Worm (Caenorhabditis elegans) whole organism, midembryonic: ENCODE results near the gene Y110A2AL.1.

Experiments
- T22C8.4 ChIP-seq: fragments of 200-800 bp; sonication (Bioruptor generic); IDR thresholded peaks from 2 replicates; pipeline ENCODE4 v1.3.6; 2022; ENCODE audit warnings: missing genetic modification characterization, missing compliant biosample characterization
- cog-1 ChIP-seq: sonication (generic microtip); optimal IDR thresholded peaks from 2 replicates; lab custom pipeline; 2016; ENCODE audit warnings: missing genetic modification characterization, missing compliant biosample characterization
- flt-1 ChIP-seq: fragments of 200-800 bp; sonication (Bioruptor generic); IDR thresholded peaks from 2 replicates; pipeline ENCODE4 v1.3.6; 2022; ENCODE audit warnings: missing genetic modification characterization, missing compliant biosample characterization
- klf-2 ChIP-seq: fragments of 200-800 bp; sonication (Bioruptor generic); conservative IDR thresholded peaks from 2 replicates; pipeline ENCODE4 v1.3.6; 2022; ENCODE audit warnings: missing genetic modification reagents, missing genetic modification characterization, missing compliant biosample characterization
- med-1 ChIP-seq: sonication (generic microtip); optimal IDR thresholded peaks from 2 replicates; lab custom pipeline; 2017; ENCODE audit warnings: missing genetic modification characterization, mild to moderate bottlenecking, missing compliant biosample characterization, antibody characterized with exemption, missing genetic modification reagents; ENCODE audit not compliant: insufficient read depth
- ref-1 ChIP-seq: fragments of 200-800 bp; sonication (Bioruptor generic); conservative IDR thresholded peaks from 2 replicates; pipeline ENCODE4 v1.3.6; 2022; ENCODE audit warnings: missing genetic modification reagents, missing genetic modification characterization, missing compliant biosample characterization
- tab-1 ChIP-seq: fragments of 200-800 bp; sonication (Bioruptor generic); IDR thresholded peaks from 2 replicates; pipeline ENCODE4 v1.3.6; 2022; ENCODE audit warnings: missing genetic modification characterization, missing compliant biosample characterization
- ztf-23 ChIP-seq: fragments of 200-800 bp; sonication (Bioruptor generic); IDR thresholded peaks from 2 replicates; pipeline ENCODE4 v1.3.6; 2022; ENCODE audit warnings: missing genetic modification reagents, missing genetic modification characterization, missing compliant biosample characterization
- ztf-29 ChIP-seq: fragments of 200-800 bp; sonication (Bioruptor generic); IDR thresholded peaks from 2 replicates; pipeline ENCODE4 v1.3.6; 2022; ENCODE audit warnings: missing genetic modification reagents, missing genetic modification characterization, missing compliant biosample characterization

Y110A2AL.1 gene

ce11 chrII:2878909-2879308 is 4.0 kb downstream of the Y110A2AL.1 start:
- TF ChIP-seq ref-1 (GFP tag; lab: Robert Waterston, UW) = no peak
- TF ChIP-seq klf-2 (GFP tag; lab: Robert Waterston, UW) = no peak
- no peak for TF ChIP-seq T22C8.4
- TF ChIP-seq cog-1 (tag; lab: Kevin White, UChicago) = no peak
- no peak for TF ChIP-seq ztf-23 (GFP tag; lab: Robert Waterston, UW)
- no peak for TF ChIP-seq flt-1
- no peak for TF ChIP-seq ztf-29 (GFP tag; lab: Robert Waterston, UW)
- TF ChIP-seq med-1 = no peak
- no peak for TF ChIP-seq tab-1 (GFP tag; lab: Robert Waterston, UW)

ce11 chrII:2881088-2881487 is 6.2 kb downstream of the Y110A2AL.1 start:
- TF ChIP-seq ztf-29 (GFP tag; lab: Robert Waterston, UW) (no peak), flt-1 (peak; percentile 57), T22C8.4 (no peak)

ce11 chrII:2884810-2885209 is 9.9 kb downstream of the Y110A2AL.1 start, which contains the start of gene pigw-1:
Gene pigw-1, minus strand, starts transcription at chrII:2884910.
- no peak for TF ChIP-seq ref-1 (GFP tag; lab: Robert Waterston, UW)
- TF ChIP-seq ztf-29 (GFP tag; lab: Robert Waterston, UW) = no peak
- no peak for TF ChIP-seq klf-2 (GFP tag; lab: Robert Waterston, UW)
- no peak for TF ChIP-seq flt-1
- TF ChIP-seq med-1 = no peak
- no peak for TF ChIP-seq ztf-23 (GFP tag; lab: Robert Waterston, UW)
- no peak for TF ChIP-seq cog-1 (tag; lab: Kevin White, UChicago)

- TF ChIP-seq T22C8.4 (peak; percentile 60), ztf-23 (GFP tag; lab: Robert Waterston, UW) (no peak)
Measured at ce11 chrII:2885518-2886449, 10.9 kb downstream of the Y110A2AL.1 start.

ce11 chrII:2888957-2889630 is 14.2 kb downstream of the Y110A2AL.1 start, which contains the start of gene pinn-1:
Gene pinn-1, minus strand, starts transcription at chrII:2889007.
- TF ChIP-seq klf-2 (GFP tag; lab: Robert Waterston, UW) = peak; percentile 71; the same call in 1 of the 2 replicates
- peak; percentile 69 for TF ChIP-seq cog-1 (tag; lab: Kevin White, UChicago)
- peak; percentile 93 for TF ChIP-seq T22C8.4
- peak; percentile 82 for TF ChIP-seq ztf-23 (GFP tag; lab: Robert Waterston, UW)
- no peak for TF ChIP-seq med-1
- TF ChIP-seq ref-1 (GFP tag; lab: Robert Waterston, UW) = no peak
- no peak for TF ChIP-seq ztf-29 (GFP tag; lab: Robert Waterston, UW)
- TF ChIP-seq flt-1 = peak; percentile 86
- no peak for TF ChIP-seq tab-1 (GFP tag; lab: Robert Waterston, UW)

- TF ChIP-seq med-1 (no peak), cog-1 (tag; lab: Kevin White, UChicago) (no peak), flt-1 (no peak), ref-1 (GFP tag; lab: Robert Waterston, UW) (no peak), T22C8.4 (no peak), ztf-23 (GFP tag; lab: Robert Waterston, UW) (no peak), klf-2 (GFP tag; lab: Robert Waterston, UW) (no peak), ztf-29 (GFP tag; lab: Robert Waterston, UW) (no peak)
Measured at ce11 chrII:2894295-2894694, 19.4 kb downstream of the Y110A2AL.1 start, which contains the start of gene sqv-2. Gene sqv-2, minus strand, starts transcription at chrII:2894395.

- TF ChIP-seq ztf-23 (GFP tag; lab: Robert Waterston, UW) (no peak), flt-1 (no peak), ztf-29 (GFP tag; lab: Robert Waterston, UW) (no peak), med-1 (no peak), tab-1 (GFP tag; lab: Robert Waterston, UW) (no peak)
Measured at ce11 chrII:2900248-2900647, 25.3 kb downstream of the Y110A2AL.1 start, which contains the start of gene ubc-26. Gene ubc-26, minus strand, starts transcription at chrII:2900348.

DNA sequence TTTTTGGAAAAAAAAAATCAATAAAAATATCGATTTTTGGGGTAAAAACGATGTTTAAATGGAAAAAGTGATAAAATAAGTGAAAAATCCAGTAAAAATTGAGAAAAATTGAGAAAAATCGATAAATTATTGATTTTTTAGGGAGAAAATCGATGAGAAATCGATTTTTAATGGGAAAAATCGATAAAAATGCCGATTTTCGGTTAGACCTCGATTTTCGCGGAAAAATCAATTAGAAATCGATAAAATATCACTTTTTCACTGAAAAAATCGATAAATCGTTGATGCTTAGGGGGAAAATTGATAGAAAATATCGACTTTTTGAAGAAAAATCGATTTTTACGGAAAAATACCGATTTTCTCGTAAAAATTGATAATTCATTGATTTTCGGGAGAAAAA is 26.3 kb downstream of the Y110A2AL.1 start:
- TF ChIP-seq T22C8.4 (peak; percentile 61; the same call in 1 of the 2 replicates), cog-1 (tag; lab: Kevin White, UChicago) (no peak)

- TF ChIP-seq cog-1 (tag; lab: Kevin White, UChicago) = no peak
- TF ChIP-seq T22C8.4 = no peak
- TF ChIP-seq med-1 = no peak
- TF ChIP-seq flt-1 = no peak
- no peak for TF ChIP-seq klf-2 (GFP tag; lab: Robert Waterston, UW)
- no peak for TF ChIP-seq ztf-23 (GFP tag; lab: Robert Waterston, UW)
- no peak for TF ChIP-seq ztf-29 (GFP tag; lab: Robert Waterston, UW)
- TF ChIP-seq tab-1 (GFP tag; lab: Robert Waterston, UW) = no peak
- TF ChIP-seq ref-1 (GFP tag; lab: Robert Waterston, UW) = no peak
Measured at ce11 chrII:2903748-2904147, 28.8 kb downstream of the Y110A2AL.1 start.

DNA sequence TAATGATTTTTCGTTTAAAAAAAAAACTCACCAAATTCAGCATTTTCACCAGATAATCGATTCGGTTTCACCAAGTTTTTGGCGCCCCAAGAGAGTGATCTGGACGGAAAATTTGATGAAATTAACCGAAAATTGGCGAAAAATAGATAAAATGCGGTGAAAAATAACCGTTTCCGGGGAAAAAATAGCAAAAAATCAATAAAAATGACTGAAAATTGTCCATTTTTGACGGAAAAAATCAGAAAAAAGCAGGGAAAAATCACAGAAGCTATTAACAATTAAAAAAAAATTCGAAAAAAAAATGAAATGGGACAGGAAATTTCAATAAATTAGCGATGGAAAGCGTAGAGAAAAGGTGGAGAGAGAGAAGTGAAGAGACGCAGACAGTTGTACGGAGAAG is 38.6 kb downstream of the Y110A2AL.1 start, which contains the start of gene ubc-15:
Gene ubc-15 (minus strand): TSS at position 101 of the 400 bp plus-strand sequence.
- TF ChIP-seq ztf-23 (GFP tag; lab: Robert Waterston, UW) (no peak), med-1 (no peak)
